Worm (Caenorhabditis elegans) whole organism, late embryonic: ENCODE measurements around the gene M02B7.7.
A peak's percentile ranks its signal among the peaks of the same experiment; 100 is the strongest.

Source experiments
- C08G9.2 ChIP-seq: sonication (generic microtip); optimal IDR thresholded peaks from 2 replicates; lab custom pipeline; 2016; ENCODE audit warnings: mild to moderate bottlenecking, missing genetic modification characterization, moderate library complexity, missing compliant biosample characterization
- F13H6.1 ChIP-seq: sonication (generic microtip); optimal IDR thresholded peaks from 2 replicates; lab custom pipeline; 2016; ENCODE audit warnings: missing genetic modification characterization, missing compliant biosample characterization
- K02D7.2 ChIP-seq: sonication (generic microtip); optimal IDR thresholded peaks from 2 replicates; lab custom pipeline; 2017; ENCODE audit warnings: mild to moderate bottlenecking, missing genetic modification characterization, missing compliant biosample characterization
- K09A11.1 ChIP-seq: sonication (generic microtip); optimal IDR thresholded peaks from 2 replicates; lab custom pipeline; 2017; ENCODE audit warnings: antibody characterized with exemption, mild to moderate bottlenecking, missing genetic modification characterization, missing compliant biosample characterization; ENCODE audit not compliant: insufficient read depth
- ceh-19 ChIP-seq: fragments of 200-800 bp; sonication (Bioruptor generic); optimal IDR thresholded peaks from 2 replicates; lab custom pipeline; 2018; ENCODE audit warnings: mild to moderate bottlenecking, missing genetic modification characterization, missing compliant biosample characterization
- ceh-2 ChIP-seq: sonication (generic microtip); optimal IDR thresholded peaks from 2 replicates; lab custom pipeline; 2016; ENCODE audit warnings: missing genotype, missing genetic modification characterization, missing compliant biosample characterization
- ceh-30 ChIP-seq: fragments of 150-350 bp; optimal IDR thresholded peaks from 2 replicates; lab custom pipeline; 2014; ENCODE audit warnings: missing biosample characterization, missing genetic modification characterization
- ceh-31 ChIP-seq: sonication (generic microtip); optimal IDR thresholded peaks from 2 replicates; lab custom pipeline; 2016; ENCODE audit warnings: missing genetic modification characterization, missing compliant biosample characterization
- ceh-34 ChIP-seq: sonication (generic microtip); optimal IDR thresholded peaks from 2 replicates; lab custom pipeline; 2016; ENCODE audit warnings: mild to moderate bottlenecking, missing genetic modification characterization, missing compliant biosample characterization
- dve-1 ChIP-seq: sonication (generic microtip); optimal IDR thresholded peaks from 2 replicates; lab custom pipeline; 2017; ENCODE audit warnings: antibody characterized with exemption, mild to moderate bottlenecking, missing genetic modification characterization, missing compliant biosample characterization
- elt-2 ChIP-seq: sonication (generic microtip); optimal IDR thresholded peaks from 2 replicates; lab custom pipeline; 2016; ENCODE audit warnings: missing genetic modification reagents, missing genetic modification characterization, missing compliant biosample characterization
- ets-4 ChIP-seq: sonication (generic microtip); optimal IDR thresholded peaks from 2 replicates; lab custom pipeline; 2016; ENCODE audit warnings: missing genetic modification characterization, missing compliant biosample characterization
- fax-1 ChIP-seq: sonication (generic microtip); optimal IDR thresholded peaks from 2 replicates; lab custom pipeline; 2016; ENCODE audit warnings: missing genotype, missing genetic modification characterization, missing compliant biosample characterization
- fkh-6 ChIP-seq: sonication (generic microtip); optimal IDR thresholded peaks from 2 replicates; lab custom pipeline; 2016; ENCODE audit warnings: missing genetic modification characterization, missing compliant biosample characterization
- gmeb-2 ChIP-seq: sonication (generic microtip); optimal IDR thresholded peaks from 2 replicates; lab custom pipeline; 2016; ENCODE audit warnings: missing genetic modification characterization, inconsistent platforms, missing compliant biosample characterization
- hlh-13 ChIP-seq: fragments of 200-800 bp; sonication (Bioruptor generic); optimal IDR thresholded peaks from 2 replicates; lab custom pipeline; 2018; ENCODE audit warnings: mild to moderate bottlenecking, missing genetic modification characterization, missing compliant biosample characterization
- hlh-15 ChIP-seq: sonication (generic microtip); optimal IDR thresholded peaks from 2 replicates; lab custom pipeline; 2016; ENCODE audit warnings: missing genetic modification characterization, missing compliant biosample characterization
- hlh-6 ChIP-seq: sonication (generic microtip); optimal IDR thresholded peaks from 2 replicates; lab custom pipeline; 2016; ENCODE audit warnings: missing genotype, missing genetic modification characterization, missing compliant biosample characterization
- hlh-8 ChIP-seq: sonication (generic microtip); optimal IDR thresholded peaks from 2 replicates; lab custom pipeline; 2016; ENCODE audit warnings: missing genotype, missing genetic modification characterization, missing compliant biosample characterization
- lin-11 ChIP-seq: fragments of 200-800 bp; sonication (Bioruptor generic); optimal IDR thresholded peaks from 2 replicates; lab custom pipeline; 2018; ENCODE audit warnings: mild to moderate bottlenecking, missing genetic modification characterization, missing compliant biosample characterization
- mec-3 ChIP-seq: sonication (generic microtip); optimal IDR thresholded peaks from 2 replicates; lab custom pipeline; 2016; ENCODE audit warnings: borderline replicate concordance, missing genetic modification characterization, missing compliant biosample characterization
- nfya-1 ChIP-seq: sonication (generic microtip); optimal IDR thresholded peaks from 2 replicates; lab custom pipeline; 2017; ENCODE audit warnings: missing genetic modification characterization, mild to moderate bottlenecking, missing compliant biosample characterization, antibody characterized with exemption, moderate library complexity
- nhr-11 ChIP-seq: fragments of 150-350 bp; optimal IDR thresholded peaks from 2 replicates; lab custom pipeline; 2014; ENCODE audit warnings: missing biosample characterization, missing genetic modification characterization
- nhr-232 ChIP-seq: sonication (generic microtip); optimal IDR thresholded peaks from 2 replicates; lab custom pipeline; 2016; ENCODE audit warnings: missing genetic modification characterization, missing compliant biosample characterization
- npax-4 ChIP-seq: sonication (generic microtip); optimal IDR thresholded peaks from 2 replicates; lab custom pipeline; 2016; ENCODE audit warnings: missing genetic modification characterization, missing compliant biosample characterization
- odd-2 ChIP-seq: sonication (generic microtip); optimal IDR thresholded peaks from 2 replicates; lab custom pipeline; 2017; ENCODE audit warnings: antibody characterized with exemption, mild to moderate bottlenecking, missing genetic modification characterization, missing compliant biosample characterization
- pax-1 ChIP-seq: fragments of 150-350 bp; optimal IDR thresholded peaks from 2 replicates; lab custom pipeline; 2014; ENCODE audit warnings: missing biosample characterization, missing genetic modification characterization
- pha-2 ChIP-seq: sonication (generic microtip); optimal IDR thresholded peaks from 2 replicates; lab custom pipeline; 2017; ENCODE audit warnings: mild to moderate bottlenecking, missing genetic modification characterization, missing compliant biosample characterization
- pros-1 ChIP-seq: fragments of 150-350 bp; optimal IDR thresholded peaks from 2 replicates; lab custom pipeline; 2014; ENCODE audit warnings: missing biosample characterization, missing genetic modification reagents, missing genetic modification characterization
- ref-2 ChIP-seq: sonication (generic microtip); optimal IDR thresholded peaks from 2 replicates; lab custom pipeline; 2016; ENCODE audit warnings: missing genetic modification characterization, missing compliant biosample characterization
- rnt-1 ChIP-seq: sonication (generic microtip); optimal IDR thresholded peaks from 2 replicates; lab custom pipeline; 2016; ENCODE audit warnings: missing genetic modification characterization, missing compliant biosample characterization
- sdc-2 ChIP-seq: sonication (generic microtip); optimal IDR thresholded peaks from 2 replicates; lab custom pipeline; 2016; ENCODE audit warnings: missing genotype, missing genetic modification characterization, missing compliant biosample characterization
- sox-4 ChIP-seq: sonication (generic microtip); optimal IDR thresholded peaks from 2 replicates; lab custom pipeline; 2017; ENCODE audit warnings: mild to moderate bottlenecking, missing genetic modification characterization, inconsistent platforms, missing compliant biosample characterization
- tbx-2 ChIP-seq: sonication (generic microtip); optimal IDR thresholded peaks from 2 replicates; lab custom pipeline; 2016; ENCODE audit warnings: missing genetic modification characterization, missing compliant biosample characterization
- tbx-7 ChIP-seq: sonication (generic microtip); optimal IDR thresholded peaks from 2 replicates; lab custom pipeline; 2016; ENCODE audit warnings: missing genotype, missing genetic modification characterization, missing compliant biosample characterization
- ttx-3 ChIP-seq: sonication (generic microtip); optimal IDR thresholded peaks from 2 replicates; lab custom pipeline; 2016; ENCODE audit warnings: missing genetic modification reagents, missing genetic modification characterization, missing compliant biosample characterization
- unc-42 ChIP-seq: sonication (generic microtip); optimal IDR thresholded peaks from 2 replicates; lab custom pipeline; 2016; ENCODE audit warnings: missing genotype, missing genetic modification characterization, missing compliant biosample characterization
- unc-86 ChIP-seq: sonication (generic microtip); optimal IDR thresholded peaks from 2 replicates; lab custom pipeline; 2016; ENCODE audit warnings: missing genetic modification characterization, missing compliant biosample characterization
- zip-5 ChIP-seq: sonication (generic microtip); optimal IDR thresholded peaks from 2 replicates; lab custom pipeline; 2016; ENCODE audit warnings: missing genetic modification characterization, missing compliant biosample characterization

M02B7.7 gene

ce11 chrIV:3807545-3807944 is 553 bp upstream of the M02B7.7 start:
- no peak for TF ChIP-seq hlh-6 (tag; lab: Kevin White, UChicago)
- peak; percentile 4 for TF ChIP-seq ceh-31

ce11 chrIV:3805219-3805618 is 1.8 kb downstream of the M02B7.7 start, which contains the start of gene fbxc-47:
Gene fbxc-47 (plus strand): TSS chrIV:3805519.
- no peak for TF ChIP-seq pha-2
- TF ChIP-seq K02D7.2 (tag; lab: Kevin White, UChicago): no peak
- TF ChIP-seq fkh-6 (tag; lab: Kevin White, UChicago): no peak
- no peak for TF ChIP-seq dve-1 (tag; lab: Kevin White, UChicago)

- TF ChIP-seq ceh-30 (no peak), ets-4 (peak; percentile 62), sdc-2 (tag; lab: Kevin White, UChicago) (peak; percentile 1), nhr-11 (tag; lab: Kevin White, UChicago) (no peak), rnt-1 (tag; lab: Kevin White, UChicago) (peak; percentile 40), nfya-1 (tag; lab: Kevin White, UChicago) (peak; percentile 11), unc-42 (tag; lab: Kevin White, UChicago) (peak; percentile 47), unc-86 (tag; lab: Kevin White, UChicago) (no peak), ceh-2 (tag; lab: Kevin White, UChicago) (peak; percentile 77), ceh-31 (peak; percentile 88), C08G9.2 (tag; lab: Kevin White, UChicago) (peak; percentile 83), elt-2 (peak; percentile 37), tbx-7 (tag; lab: Kevin White, UChicago) (peak; percentile 73), lin-11 (no peak), fax-1 (peak; percentile 1), zip-5 (tag; lab: Kevin White, UChicago) (peak; percentile 60), ref-2 (tag; lab: Kevin White, UChicago) (peak; percentile 70), mec-3 (peak; percentile 42), tbx-2 (tag; lab: Kevin White, UChicago) (peak; percentile 76), hlh-15 (tag; lab: Kevin White, UChicago) (no peak), pax-1 (no peak), hlh-8 (tag; lab: Kevin White, UChicago) (peak; percentile 71)
These were observed 3.7 kb downstream of the M02B7.7 start, which contains the start of the genes algn-14 and M02B7.2 for ce11 chrIV:3803252-3803651. Gene algn-14 (minus strand): TSS chrIV:3803426. Gene M02B7.2 (plus strand): TSS chrIV:3803581.

- no peak for TF ChIP-seq ttx-3
- TF ChIP-seq ceh-34 (tag; lab: Kevin White, UChicago): no peak
- no peak for TF ChIP-seq nhr-232 (tag; lab: Kevin White, UChicago)
- TF ChIP-seq sdc-2 (tag; lab: Kevin White, UChicago): no peak
- no peak for TF ChIP-seq sox-4
- TF ChIP-seq pros-1 (tag; lab: Kevin White, UChicago): no peak
- TF ChIP-seq pax-1: no peak
- TF ChIP-seq hlh-13 (GFP tag; lab: Kevin White, UChicago): no peak
- TF ChIP-seq K02D7.2 (tag; lab: Kevin White, UChicago): no peak
- TF ChIP-seq ceh-19 (GFP tag; lab: Kevin White, UChicago): no peak
- TF ChIP-seq F13H6.1 (tag; lab: Kevin White, UChicago): no peak
- no peak for TF ChIP-seq gmeb-2 (tag; lab: Kevin White, UChicago)
- TF ChIP-seq fax-1: no peak
- TF ChIP-seq dve-1 (tag; lab: Kevin White, UChicago): no peak
- no peak for TF ChIP-seq K09A11.1 (tag; lab: Kevin White, UChicago)
- TF ChIP-seq odd-2 (tag; lab: Kevin White, UChicago): no peak
- no peak for TF ChIP-seq npax-4 (tag; lab: Kevin White, UChicago)
These were observed 6.0 kb downstream of the M02B7.7 start, which contains the start of gene osm-3 for ce11 chrIV:3800952-3801351. Gene osm-3 (minus strand): TSS chrIV:3801052.
